Fruit fly (Drosophila melanogaster): ENCODE data around the gene Nepl15.

- no peak for TF ChIP-seq Myc (optimal IDR thresholded peaks at IDR 0.05)
- TF ChIP-seq insv (optimal IDR thresholded peaks at IDR 0.05), result no peak
- TF ChIP-seq h (optimal IDR thresholded peaks at IDR 0.05), result no peak
- TF ChIP-seq psq (optimal IDR thresholded peaks at IDR 0.05), result no peak
- TF ChIP-seq ttk (optimal IDR thresholded peaks at IDR 0.05), result no peak
- no peak for TF ChIP-seq Sin3A (optimal IDR thresholded peaks at IDR 0.05)
Observed at dm6 chr3R:22740930-22741329, 25.0 kb downstream of the Nepl15 start, which contains the start of the genes Dcr-1 and CG6985.
